Worm (Caenorhabditis elegans): ENCODE data around the gene gyf-1.

DNA sequence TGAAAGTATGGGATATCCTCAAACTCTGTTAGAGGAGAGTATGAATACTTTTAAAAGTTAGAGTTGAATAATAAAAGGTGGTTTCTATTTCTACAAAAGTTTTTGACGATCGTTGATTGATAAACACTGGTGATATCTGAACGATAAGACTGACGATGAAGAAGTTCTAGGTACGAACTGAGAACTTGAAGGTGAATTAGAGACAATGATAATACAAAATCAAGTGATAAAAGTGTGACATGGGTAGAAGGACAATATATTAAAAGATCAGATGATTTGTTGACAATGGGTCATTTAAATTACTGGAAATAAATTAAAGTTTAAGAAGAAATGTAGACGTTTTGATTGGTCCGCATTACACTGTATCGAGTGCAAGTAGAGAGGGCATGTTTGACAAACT is 11.4 kb downstream of the gyf-1 start, which contains the start of gene C18H9.5:
- no peak for TF ChIP-seq pqm-1 (tag; optimal IDR thresholded peaks at IDR 0.05)
- TF ChIP-seq che-1 (tag; optimal IDR thresholded peaks at IDR 0.05), result no peak

Data from whole organism, late embryonic.